Worm (Caenorhabditis elegans) whole organism, L4 larva: ENCODE results near the gene nhr-76.

Experiments
- T20F7.1 ChIP-seq: fragments of 200-800 bp; sonication (Bioruptor generic); optimal IDR thresholded peaks from 2 replicates; lab custom pipeline; 2018; ENCODE audit warnings: mild to moderate bottlenecking, missing genetic modification characterization, missing compliant biosample characterization
- Y75B8A.6 ChIP-seq: fragments of 200-800 bp; sonication (Bioruptor generic); IDR thresholded peaks from 2 replicates; pipeline ENCODE4 v1.3.6; 2022; ENCODE audit warnings: missing genetic modification reagents, missing genetic modification characterization, missing compliant biosample characterization
- ZK337.2 ChIP-seq: fragments of 200-800 bp; sonication (Bioruptor generic); IDR thresholded peaks from 2 replicates; pipeline ENCODE4 v1.3.6; 2022; ENCODE audit warnings: missing genetic modification reagents, missing genetic modification characterization, missing compliant biosample characterization
- aha-1 ChIP-seq: fragments of 150-350 bp; peaks from one replicate; lab custom pipeline; 2014; ENCODE audit warnings: missing biosample characterization, missing genetic modification characterization
- ceh-32 ChIP-seq: sonication (generic microtip); optimal IDR thresholded peaks from 2 replicates; lab custom pipeline; 2016; ENCODE audit warnings: mild to moderate bottlenecking, missing genetic modification characterization, missing compliant biosample characterization; ENCODE audit not compliant: poor library complexity
- ceh-82 ChIP-seq: sonication (generic microtip); optimal IDR thresholded peaks from 2 replicates; lab custom pipeline; 2017; ENCODE audit warnings: missing biosample characterization, missing genetic modification characterization
- ctbp-1 ChIP-seq: fragments of 200-800 bp; sonication (Bioruptor generic); IDR thresholded peaks from 2 replicates; pipeline ENCODE4 v1.3.6; 2022; ENCODE audit warnings: missing genetic modification reagents, missing genetic modification characterization, missing compliant biosample characterization
- daf-12 ChIP-seq: fragments of 150-350 bp; optimal IDR thresholded peaks from 2 replicates; lab custom pipeline; 2014; ENCODE audit warnings: missing biosample characterization, missing genetic modification reagents, missing genetic modification characterization
- daf-16 ChIP-seq, 3 experiments: sonication (generic microtip); optimal IDR thresholded peaks; 2 replicates each; lab custom pipeline; 2016 to 2017; ENCODE audit warnings: missing genetic modification characterization in 3 of 3, missing genetic modification reagents in 3 of 3, mild to moderate bottlenecking in 2 of 3, missing compliant biosample characterization in 2 of 3, missing biosample characterization in 1 of 3, moderate library complexity in 1 of 3
- daf-19 ChIP-seq: fragments of 200-800 bp; sonication (Bioruptor generic); conservative IDR thresholded peaks from 2 replicates; pipeline ENCODE4 v1.3.6; 2022; ENCODE audit warnings: missing genetic modification characterization, missing compliant biosample characterization
- dmd-6 ChIP-seq: fragments of 200-800 bp; sonication (Bioruptor generic); IDR thresholded peaks from 2 replicates; pipeline ENCODE4 v1.3.6; 2022; ENCODE audit warnings: missing genetic modification reagents, missing genetic modification characterization, missing compliant biosample characterization
- dmd-9 ChIP-seq: fragments of 200-800 bp; sonication (Bioruptor generic); IDR thresholded peaks from 2 replicates; pipeline ENCODE4 v1.3.6; 2022; ENCODE audit warnings: missing genetic modification reagents, missing genetic modification characterization, missing compliant biosample characterization
- dve-1 ChIP-seq: sonication (generic microtip); optimal IDR thresholded peaks from 2 replicates; lab custom pipeline; 2017; ENCODE audit warnings: antibody characterized with exemption, mild to moderate bottlenecking, missing genetic modification characterization, missing compliant biosample characterization; ENCODE audit not compliant: insufficient read depth
- egl-27 ChIP-seq: sonication (generic microtip); optimal IDR thresholded peaks from 3 replicates; lab custom pipeline; 2017; ENCODE audit warnings: missing biosample characterization, missing genetic modification reagents, missing genetic modification characterization
- egl-43 ChIP-seq: fragments of 200-800 bp; sonication (Bioruptor generic); IDR thresholded peaks from 2 replicates; pipeline ENCODE4 v1.3.6; 2022; ENCODE audit warnings: missing genetic modification reagents, missing genetic modification characterization, missing compliant biosample characterization
- fkh-10 ChIP-seq: fragments of 150-350 bp; optimal IDR thresholded peaks from 2 replicates; lab custom pipeline; 2014; ENCODE audit warnings: missing biosample characterization, missing genetic modification reagents, missing genetic modification characterization
- fos-1 ChIP-seq: fragments of 150-350 bp; optimal IDR thresholded peaks from 2 replicates; lab custom pipeline; 2014; ENCODE audit warnings: missing biosample characterization, missing genetic modification characterization
- gei-8 ChIP-seq: fragments of 200-800 bp; sonication (Bioruptor generic); optimal IDR thresholded peaks from 2 replicates; lab custom pipeline; 2018; ENCODE audit warnings: mild to moderate bottlenecking, missing genetic modification characterization, missing compliant biosample characterization
- hif-1 ChIP-seq, 2 experiments: sonication (generic microtip); optimal IDR thresholded peaks; 2 replicates each; lab custom pipeline; 2016 to 2017; ENCODE audit warnings: missing compliant biosample characterization in 2 of 2, missing genetic modification characterization in 2 of 2, missing genetic modification reagents in 2 of 2, missing genotype in 2 of 2, mild to moderate bottlenecking in 1 of 2
- hlh-11 ChIP-seq: fragments of 200-800 bp; sonication (Bioruptor generic); optimal IDR thresholded peaks from 2 replicates; lab custom pipeline; 2018; ENCODE audit warnings: mild to moderate bottlenecking, missing genetic modification characterization, missing compliant biosample characterization
- hmg-1.1 ChIP-seq: fragments of 200-800 bp; sonication (Bioruptor generic); IDR thresholded peaks from 2 replicates; pipeline ENCODE4 v1.3.6; 2022; ENCODE audit warnings: missing genetic modification reagents, missing genetic modification characterization, missing compliant biosample characterization
- jun-1 ChIP-seq: fragments of 150-350 bp; optimal IDR thresholded peaks from 2 replicates; lab custom pipeline; 2014; ENCODE audit warnings: missing biosample characterization, missing genetic modification reagents, missing genetic modification characterization
- lim-7 ChIP-seq: fragments of 200-800 bp; sonication (Bioruptor generic); IDR thresholded peaks from 2 replicates; pipeline ENCODE4 v1.3.6; 2022; ENCODE audit warnings: missing genetic modification characterization, missing compliant biosample characterization
- lin-39 ChIP-seq: fragments of 150-350 bp; optimal IDR thresholded peaks from 2 replicates; lab custom pipeline; 2014; ENCODE audit warnings: missing biosample characterization, missing genetic modification reagents, missing genetic modification characterization
- lir-3 ChIP-seq: sonication (generic microtip); optimal IDR thresholded peaks from 2 replicates; lab custom pipeline; 2016; ENCODE audit warnings: mild to moderate bottlenecking, missing genetic modification characterization, missing compliant biosample characterization
- madf-5 ChIP-seq, 2 experiments: fragments of 200-800 bp; sonication (Bioruptor generic); IDR thresholded peaks; 2 replicates each; pipeline ENCODE4 v1.3.6; 2022; ENCODE audit warnings: missing compliant biosample characterization in 2 of 2, missing genetic modification characterization in 2 of 2
- mep-1 ChIP-seq: fragments of 150-350 bp; sonication (generic microtip); optimal IDR thresholded peaks from 3 replicates; lab custom pipeline; 2014; ENCODE audit warnings: missing biosample characterization, missing genetic modification characterization
- mxl-2 ChIP-seq: fragments of 200-800 bp; sonication (Bioruptor generic); conservative IDR thresholded peaks from 2 replicates; pipeline ENCODE4 v1.3.6; 2022; ENCODE audit warnings: missing genetic modification reagents, missing genetic modification characterization, missing compliant biosample characterization
- mxl-3 ChIP-seq: fragments of 200-800 bp; sonication (Bioruptor generic); optimal IDR thresholded peaks from 2 replicates; lab custom pipeline; 2018; ENCODE audit warnings: mild to moderate bottlenecking, missing genetic modification characterization, missing compliant biosample characterization
- nhr-28 ChIP-seq: fragments of 150-350 bp; optimal IDR thresholded peaks from 2 replicates; lab custom pipeline; 2014; ENCODE audit warnings: missing biosample characterization, missing genetic modification characterization
- nhr-41 ChIP-seq: fragments of 200-800 bp; sonication (Bioruptor generic); IDR thresholded peaks from 2 replicates; pipeline ENCODE4 v1.3.6; 2022; ENCODE audit warnings: missing genetic modification reagents, missing genetic modification characterization, missing compliant biosample characterization
- nhr-76 ChIP-seq: fragments of 150-350 bp; optimal IDR thresholded peaks from 2 replicates; lab custom pipeline; 2014; ENCODE audit warnings: missing biosample characterization, missing genetic modification characterization
- nhr-77 ChIP-seq: fragments of 150-350 bp; optimal IDR thresholded peaks from 2 replicates; lab custom pipeline; 2014; ENCODE audit warnings: missing biosample characterization, missing genetic modification characterization
- pha-4 ChIP-seq, 2 experiments: fragments of 150-350 bp in 1 of 2; fragments of 200-800 bp in 1 of 2; sonication (Bioruptor generic) in 1 of 2; IDR thresholded peaks in 1 of 2; optimal IDR thresholded peaks in 1 of 2; 2 replicates each; pipeline versions ENCODE4 v1.3.6 to Lab custom; 2014 to 2022; ENCODE audit warnings: missing genetic modification characterization in 2 of 2, missing genetic modification reagents in 2 of 2, missing biosample characterization in 1 of 2, missing compliant biosample characterization in 1 of 2
- php-3 ChIP-seq: fragments of 200-800 bp; sonication (Bioruptor generic); IDR thresholded peaks from 2 replicates; pipeline ENCODE4 v1.3.6; 2022; ENCODE audit warnings: missing genetic modification reagents, missing genetic modification characterization, missing compliant biosample characterization
- tra-1 ChIP-seq: fragments of 200-800 bp; sonication (Bioruptor generic); IDR thresholded peaks from 2 replicates; pipeline ENCODE4 v1.3.6; 2022; ENCODE audit warnings: missing genetic modification reagents, missing genetic modification characterization, missing compliant biosample characterization
- unc-130 ChIP-seq: sonication (generic microtip); optimal IDR thresholded peaks from 2 replicates; lab custom pipeline; 2016; ENCODE audit warnings: missing genetic modification reagents, missing genetic modification characterization, missing compliant biosample characterization
- unc-39 ChIP-seq: sonication (generic microtip); optimal IDR thresholded peaks from 2 replicates; lab custom pipeline; 2017; ENCODE audit warnings: missing biosample characterization, missing genetic modification characterization
- unc-62 ChIP-seq, 3 experiments: fragments of 150-350 bp in 1 of 3; sonication (generic microtip); optimal IDR thresholded peaks in 2 of 3; peaks in 1 of 3; 1 replicate in 1 of 3; 2 replicates in 2 of 3; lab custom pipeline; 2014 to 2017; ENCODE audit warnings: missing biosample characterization in 3 of 3, missing genetic modification characterization in 3 of 3, missing genetic modification reagents in 3 of 3, missing genotype in 1 of 3
- vab-7 ChIP-seq: fragments of 200-800 bp; sonication (Bioruptor generic); IDR thresholded peaks from 2 replicates; pipeline ENCODE4 v1.3.6; 2022; ENCODE audit warnings: missing genetic modification reagents, missing genetic modification characterization, missing compliant biosample characterization
- zip-2 ChIP-seq: fragments of 150-350 bp; optimal IDR thresholded peaks from 2 replicates; lab custom pipeline; 2014; ENCODE audit warnings: missing biosample characterization, missing genetic modification characterization

nhr-76 gene

DNA sequence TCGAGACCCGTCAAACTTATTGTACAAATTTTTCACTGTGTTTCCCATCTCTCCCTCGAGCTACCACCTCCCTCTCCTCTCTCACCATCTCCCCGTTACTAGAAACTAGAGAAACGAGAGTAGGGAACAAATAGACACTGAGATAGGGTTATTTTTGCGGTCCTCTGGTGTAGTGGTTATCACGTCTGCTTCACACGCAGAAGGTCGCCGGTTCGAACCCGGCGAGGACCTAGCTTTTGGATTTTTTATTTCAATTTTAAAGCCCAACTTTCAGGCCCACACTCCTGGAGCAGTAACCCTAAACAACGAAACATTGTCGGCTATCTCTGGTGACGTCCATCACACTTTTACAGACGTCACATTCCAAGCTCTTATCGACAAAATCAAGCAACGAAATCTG is 7.0 kb upstream of the nhr-76 start (continued):
- TF ChIP-seq lim-7 (peak; percentile 85), daf-19 (GFP tag; lab: Robert Waterston, UW) (0 out of 2 replicates have a peak, but pooled peaks have one; percentile 43), lin-39 (tag; lab: Kevin White, UChicago) (no peak), mep-1 (tag; lab: Kevin White, UChicago) (no peak), nhr-77 (tag; lab: Kevin White, UChicago) (peak; percentile 27), hlh-11 (tag; lab: Kevin White, UChicago) (peak; percentile 47), ctbp-1 (peak; percentile 87), unc-130 (GFP tag; lab: Kevin White, UChicago) (peak; percentile 16), madf-5 (GFP tag; IDR thresholded peaks at IDR 0.05; lab: Robert Waterston, UW) (peak; percentile 20 to 75; a peak in 1 of 4 replicates), ZK337.2 (GFP tag; lab: Robert Waterston, UW) (peak; percentile 50; the same call in 1 of the 2 replicates), hif-1 (tag; optimal IDR thresholded peaks at IDR 0.05; lab: Kevin White, UChicago) (peak in 1 of 2 experiments; percentile 43), pha-4 (GFP tag; IDR thresholded peaks at IDR 0.05; lab: Robert Waterston, UW) (peak; percentile 81), pha-4 (tag; optimal IDR thresholded peaks at IDR 0.05; lab: Kevin White, UChicago) (no peak), egl-43 (GFP tag; lab: Robert Waterston, UW) (peak; percentile 90), mxl-3 (peak; percentile 20), zip-2 (tag; lab: Kevin White, UChicago) (no peak), Y75B8A.6 (no peak), ceh-82 (tag; lab: Kevin White, UChicago) (no peak), fos-1 (tag; lab: Kevin White, UChicago) (no peak), nhr-28 (tag; lab: Kevin White, UChicago) (no peak)

DNA sequence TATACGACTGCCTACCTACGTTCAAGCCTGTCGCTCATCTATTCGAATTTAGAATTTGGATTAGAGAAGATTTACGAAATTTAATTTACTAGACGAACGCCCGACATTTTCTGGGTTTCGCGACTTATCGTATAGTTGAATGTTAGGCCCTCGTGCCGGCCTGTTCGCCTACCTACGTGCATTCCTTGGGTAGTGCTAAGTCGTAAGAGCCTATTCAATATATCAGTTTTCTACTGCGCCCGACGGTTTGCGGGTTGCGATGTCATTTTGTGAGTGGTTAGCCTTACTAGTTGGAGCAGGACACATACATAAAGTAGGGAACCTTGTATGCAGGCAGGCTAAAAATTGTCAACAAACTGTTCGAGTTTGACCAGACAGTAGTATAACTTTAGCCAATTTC is 4.3 kb upstream of the nhr-76 start:
- no peak for TF ChIP-seq mep-1 (tag; lab: Kevin White, UChicago)
- peak; percentile 93 for TF ChIP-seq aha-1 (tag; lab: Kevin White, UChicago)
- TF ChIP-seq, all 104 proteins: peak for 1

DNA sequence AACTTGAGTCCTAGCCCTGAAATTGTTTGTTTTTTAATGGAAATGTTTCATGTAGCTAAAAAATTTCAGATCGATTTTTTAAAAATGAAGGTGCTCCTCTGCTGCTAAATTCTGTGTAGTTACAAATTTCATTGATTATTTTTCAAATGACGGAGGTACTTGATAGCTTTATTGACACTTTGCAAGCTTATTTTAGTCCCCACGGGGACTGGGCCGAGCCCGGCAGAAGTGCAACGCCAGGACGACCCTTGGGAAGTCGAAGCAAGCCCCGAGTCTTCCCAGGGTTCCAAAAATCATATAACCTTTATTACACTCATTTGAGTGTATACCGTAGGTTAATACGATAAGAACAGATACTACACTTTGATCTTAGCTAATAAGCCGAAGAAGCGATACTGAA is 3.5 kb upstream of the nhr-76 start:
- TF ChIP-seq nhr-41 (GFP tag; lab: Robert Waterston, UW) (no peak), T20F7.1 (GFP tag; lab: Kevin White, UChicago) (no peak), unc-39 (tag; lab: Kevin White, UChicago) (no peak), dmd-9 (no peak), jun-1 (tag; lab: Kevin White, UChicago) (no peak), unc-62 (GFP tag; optimal IDR thresholded peaks at IDR 0.05 in 1 of 2; lab: Kevin White, UChicago) (peak in 1 of 2 experiments; percentile 67), unc-62 (tag; optimal IDR thresholded peaks at IDR 0.05; lab: Kevin White, UChicago) (no peak), vab-7 (GFP tag; lab: Robert Waterston, UW) (no peak), lim-7 (peak; percentile 19; the same call in 1 of the 2 replicates), daf-12 (no peak)

DNA sequence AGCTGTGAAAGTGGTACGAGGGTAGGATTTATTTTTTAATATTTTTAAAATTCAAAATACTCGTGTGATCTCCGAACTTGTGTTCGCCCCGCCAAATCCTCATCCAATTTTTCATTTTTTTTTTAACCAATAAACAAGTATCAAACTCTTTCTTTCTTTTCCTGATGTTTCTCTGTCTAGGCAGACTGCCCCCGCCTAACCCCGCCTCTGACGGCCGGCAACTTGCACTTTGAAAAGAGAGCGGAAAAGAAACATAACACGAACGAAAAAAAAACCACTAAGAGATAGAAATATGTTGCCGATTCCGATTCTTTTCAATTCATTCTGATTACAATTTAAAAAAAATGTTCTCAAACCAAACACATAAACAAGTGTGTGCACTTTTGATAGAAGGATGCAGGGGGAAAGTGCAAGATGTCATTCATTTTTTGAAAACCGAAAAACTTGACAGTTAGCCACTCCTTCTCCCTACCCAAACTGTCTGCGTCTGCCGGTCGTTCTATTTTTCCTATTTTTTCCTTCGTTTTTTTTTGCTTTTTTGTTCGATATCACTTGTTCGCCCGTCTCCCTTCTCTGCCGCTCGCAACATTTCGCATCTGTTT is 1.3 kb upstream of the nhr-76 start:
- TF ChIP-seq hmg-1.1 (GFP tag; lab: Robert Waterston, UW) (no peak), dmd-6 (GFP tag; lab: Robert Waterston, UW) (peak; percentile 83), hlh-11 (tag; lab: Kevin White, UChicago) (peak; percentile 44), nhr-76 (tag; lab: Kevin White, UChicago) (peak; percentile 91), egl-27 (tag; lab: Kevin White, UChicago) (no peak), daf-16 (GFP tag; optimal IDR thresholded peaks at IDR 0.05; lab: Kevin White, UChicago) (peak in 1 of 2 experiments; percentile 36), daf-16 (tag; optimal IDR thresholded peaks at IDR 0.05; lab: Kevin White, UChicago) (peak; percentile 43), dve-1 (tag; lab: Kevin White, UChicago) (peak; percentile 39), ceh-32 (tag; lab: Kevin White, UChicago) (no peak), php-3 (no peak), nhr-28 (tag; lab: Kevin White, UChicago) (peak; percentile 43), fkh-10 (GFP tag; lab: Kevin White, UChicago) (no peak), unc-62 (GFP tag; optimal IDR thresholded peaks at IDR 0.05 in 1 of 2; lab: Kevin White, UChicago) (peak in 1 of 2 experiments; percentile 93), unc-62 (tag; optimal IDR thresholded peaks at IDR 0.05; lab: Kevin White, UChicago) (no peak), tra-1 (GFP tag; lab: Robert Waterston, UW) (0 out of 2 replicates have a peak, but pooled peaks have one; percentile 22), unc-39 (tag; lab: Kevin White, UChicago) (no peak), gei-8 (GFP tag; lab: Kevin White, UChicago) (no peak), lir-3 (no peak), mxl-2 (no peak)
- TF ChIP-seq, all 104 proteins: peak for 8
